Worm (Caenorhabditis elegans) whole organism, L4/young adult: ENCODE data around the gene K08F4.5.

Experiments used
- W03F9.2 ChIP-seq: fragments of 150-350 bp; optimal IDR thresholded peaks from 2 replicates; lab custom pipeline; 2014; ENCODE audit warnings: missing biosample characterization, missing genetic modification characterization
- dao-5 ChIP-seq: sonication (generic microtip); optimal IDR thresholded peaks from 2 replicates; lab custom pipeline; 2016; ENCODE audit warnings: missing genotype, missing genetic modification characterization, moderate library complexity, missing compliant biosample characterization

DNA sequence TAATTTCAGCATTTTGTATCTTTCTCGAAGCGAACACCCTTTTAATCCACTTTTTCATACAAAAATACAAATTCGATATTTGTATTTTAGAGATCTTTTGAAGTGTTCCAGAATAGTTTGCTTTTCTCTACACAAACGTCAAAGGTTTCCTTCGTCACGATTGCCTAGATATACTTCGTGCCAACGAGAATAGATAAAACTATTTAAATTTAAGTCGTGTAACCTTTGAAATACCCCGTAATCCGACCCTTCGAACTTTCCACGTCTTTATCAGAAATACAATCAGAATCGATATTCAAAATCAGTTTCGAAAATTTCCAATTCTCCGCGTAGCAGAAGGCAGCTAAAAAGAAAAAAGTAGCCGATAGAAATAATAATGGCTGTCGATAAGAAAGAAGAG lies 45.4 kb downstream of the K08F4.5 start, which contains the start of gene ttbk-5:
- TF ChIP-seq W03F9.2 (tag; lab: Kevin White, UChicago) = no peak
- no peak for TF ChIP-seq dao-5
